Worm (Caenorhabditis elegans): ENCODE measurements around the gene scl-15.
"Not testable (repeated sequence)": the region's sequence is repeated elsewhere in the genome, so short reads cannot be mapped to it uniquely, and the experiment has no call there.

Gene scl-15

ce11 chrII:3299457-3299856 is 15.0 kb upstream of the scl-15 start, which contains the start of gene btb-22:
TSS of gene btb-22 (plus strand) at chrII:3299757.
- TF ChIP-seq F37B4.10 (GFP tag; IDR thresholded peaks at IDR 0.05) (no peak), ztf-25 (GFP tag; IDR thresholded peaks at IDR 0.05) (no peak), C17E4.6 (GFP tag; IDR thresholded peaks at IDR 0.05) (no peak), ccch-3 (GFP tag; optimal IDR thresholded peaks at IDR 0.05) (no peak), ceh-100 (GFP tag; IDR thresholded peaks at IDR 0.05) (no peak), chd-7 (tag; optimal IDR thresholded peaks at IDR 0.05) (no peak), ets-4 (GFP tag; optimal IDR thresholded peaks at IDR 0.05) (no peak), attf-5 (GFP tag; optimal IDR thresholded peaks at IDR 0.05) (no peak), sptf-2 (GFP tag; optimal IDR thresholded peaks at IDR 0.05) (no peak), lsy-27 (tag; optimal IDR thresholded peaks at IDR 0.05; ENCODE audit: borderline replicate concordance, insufficient read depth) (no peak), unc-130 (GFP tag; optimal IDR thresholded peaks at IDR 0.05) (no peak)

- TF ChIP-seq nhr-90 (tag; optimal IDR thresholded peaks at IDR 0.05) (no peak), lin-26 (GFP tag; IDR thresholded peaks at IDR 0.05) (no peak), ztf-3 (GFP tag; optimal IDR thresholded peaks at IDR 0.05) (no peak), atf-7 (tag; optimal IDR thresholded peaks at IDR 0.05) (no peak), attf-3 (GFP tag; conservative IDR thresholded peaks at IDR 0.05) (no peak), lin-40 (tag; optimal IDR thresholded peaks at IDR 0.05) (no peak), lsy-27 (tag; optimal IDR thresholded peaks at IDR 0.05; ENCODE audit: borderline replicate concordance, insufficient read depth) (no peak)
Measured at ce11 chrII:3297914-3298313, 13.5 kb upstream of the scl-15 start, which contains the start of gene btb-18. TSS of gene btb-18 (plus strand) at chrII:3298214.

ce11 chrII:3296644-3297043 is 12.2 kb upstream of the scl-15 start, which contains the start of gene btb-16:
TSS of gene btb-16 (plus strand) at chrII:3296883.
- TF ChIP-seq somi-1 (GFP tag; optimal IDR thresholded peaks at IDR 0.05) (no peak), nhr-80 (tag; optimal IDR thresholded peaks at IDR 0.05) (peak; percentile 36)

- TF ChIP-seq nhr-80 (tag; optimal IDR thresholded peaks at IDR 0.05) (peak; percentile 35), madf-3 (GFP tag; IDR thresholded peaks at IDR 0.05) (no peak)
Measured at ce11 chrII:3295193-3295592, 10.7 kb upstream of the scl-15 start, which contains the start of gene btb-17. TSS of gene btb-17 (plus strand) at chrII:3295405.

ce11 chrII:3290544-3290943 is 6.1 kb upstream of the scl-15 start, which contains the start of gene F39E9.14:
TSS of gene F39E9.14 (minus strand) at chrII:3290644.
- TF ChIP-seq F33H1.4, egl-44, ztf-25 (GFP tag; IDR thresholded peaks at IDR 0.05): not testable (repeated sequence)

- no peak for TF ChIP-seq hmg-20 (GFP tag; IDR thresholded peaks at IDR 0.05)
- TF ChIP-seq snpc-3.4 (tag; optimal IDR thresholded peaks at IDR 0.05) = no peak
- TF ChIP-seq sdz-38 (tag; optimal IDR thresholded peaks at IDR 0.05) = no peak
- no peak for TF ChIP-seq Y67H2A.10 (GFP tag; conservative IDR thresholded peaks at IDR 0.05)
- TF ChIP-seq bed-2 (GFP tag; IDR thresholded peaks at IDR 0.05) = no peak
- no peak for TF ChIP-seq Y79H2A.3 (GFP tag; conservative IDR thresholded peaks at IDR 0.05)
- no peak for TF ChIP-seq B0019.2 (GFP tag; conservative IDR thresholded peaks at IDR 0.05)
- no peak for TF ChIP-seq tbx-9 (tag; optimal IDR thresholded peaks at IDR 0.05; ENCODE audit: borderline replicate concordance)
- TF ChIP-seq gei-17 (GFP tag; optimal IDR thresholded peaks at IDR 0.05) = no peak
- no peak for TF ChIP-seq unc-62 (GFP tag; optimal IDR thresholded peaks at IDR 0.05)
- TF ChIP-seq B0035.1 (tag; optimal IDR thresholded peaks at IDR 0.05) = no peak
- TF ChIP-seq sptf-2 (GFP tag; optimal IDR thresholded peaks at IDR 0.05) = no peak
- no peak for TF ChIP-seq xnd-1 (tag; optimal IDR thresholded peaks at IDR 0.05)
Measured at ce11 chrII:3287073-3287472, 2.6 kb upstream of the scl-15 start, which contains the start of gene sri-63. TSS of gene sri-63 (plus strand) at chrII:3287373.
